Fruit fly (Drosophila melanogaster): ENCODE results near the gene CG5455.

The CG5455 gene

dm6 chr3R:26461226-26461805 is at the start of gene CG5455 (continued):
- TF ChIP-seq CG17186 (GFP tag; optimal IDR thresholded peaks at IDR 0.05) (no peak), ttk (GFP tag; IDR thresholded peaks at IDR 0.05) (no peak), gcm (GFP tag; optimal IDR thresholded peaks at IDR 0.05) (no peak), stc (GFP tag; IDR thresholded peaks at IDR 0.05) (peak; percentile 53; the same call in 1 of the 2 replicates), B-H1 (GFP tag; IDR thresholded peaks at IDR 0.05) (no peak; the same call in 2 of the 3 replicates), Ravus (GFP tag; IDR thresholded peaks at IDR 0.05) (no peak), CG4707 (GFP tag; optimal IDR thresholded peaks at IDR 0.05) (no peak), ro (GFP tag; IDR thresholded peaks at IDR 0.05) (no peak), eve (GFP tag; optimal IDR thresholded peaks at IDR 0.05) (no peak), CG3995 (GFP tag; optimal IDR thresholded peaks at IDR 0.05) (no peak), CG18262 (tag; optimal IDR thresholded peaks at IDR 0.05) (no peak), row (GFP tag; IDR thresholded peaks at IDR 0.05) (peak; percentile 32; the same call in 1 of the 3 replicates), Optix (GFP tag; IDR thresholded peaks at IDR 0.05) (peak; percentile 12; the same call in 1 of the 3 replicates), sr (GFP tag; IDR thresholded peaks at IDR 0.05) (peak; percentile 66; the same call in 2 of the 3 replicates), dm (GFP tag; optimal IDR thresholded peaks at IDR 0.05) (no peak), Elba2 (GFP tag; optimal IDR thresholded peaks at IDR 0.05) (no peak), CG8478 (optimal IDR thresholded peaks at IDR 0.05) (no peak), sima (GFP tag; optimal IDR thresholded peaks at IDR 0.05) (no peak), CrebB (tag; optimal IDR thresholded peaks at IDR 0.05) (peak; percentile 62), CG3847 (GFP tag; IDR thresholded peaks at IDR 0.05) (no peak), Dll (GFP tag; IDR thresholded peaks at IDR 0.05; ENCODE audit: partially characterized antibody) (no peak), CG10366 (GFP tag; IDR thresholded peaks at IDR 0.05) (no peak), sc (optimal IDR thresholded peaks at IDR 0.05) (no peak), sc (GFP tag; optimal IDR thresholded peaks at IDR 0.05) (no peak), fd3F (GFP tag; optimal IDR thresholded peaks at IDR 0.05) (no peak), NfI (GFP tag; optimal IDR thresholded peaks at IDR 0.05) (peak; percentile 16), CG8944 (GFP tag; optimal IDR thresholded peaks at IDR 0.05) (no peak), Hr39 (optimal IDR thresholded peaks at IDR 0.05) (no peak), Side (GFP tag; optimal IDR thresholded peaks at IDR 0.05) (peak; percentile 18), CG15601 (tag; optimal IDR thresholded peaks at IDR 0.05) (no peak), CG18619 (GFP tag; optimal IDR thresholded peaks at IDR 0.05) (peak; percentile 17), CG15269 (tag; optimal IDR thresholded peaks at IDR 0.05) (peak; percentile 64), z (GFP tag; IDR thresholded peaks at IDR 0.05) (peak; percentile 64; the same call in 2 of the 3 replicates), pho (GFP tag; optimal IDR thresholded peaks at IDR 0.05) (peak; percentile 65), CG1647 (GFP tag; optimal IDR thresholded peaks at IDR 0.05) (no peak), bowl (GFP tag; IDR thresholded peaks at IDR 0.05) (peak; percentile 85; the same call in 1 of the 2 replicates), CG17912 (GFP tag; optimal IDR thresholded peaks at IDR 0.05) (peak; percentile 56), CG17359 (tag; optimal IDR thresholded peaks at IDR 0.05) (no peak), pnt (GFP tag; optimal IDR thresholded peaks at IDR 0.05) (no peak), CG14441 (GFP tag; IDR thresholded peaks at IDR 0.05) (peak; percentile 35; the same call in 1 of the 2 replicates), Opbp (GFP tag; IDR thresholded peaks at IDR 0.05; ENCODE audit: partially characterized antibody) (peak; percentile 62; the same call in 1 of the 3 replicates), HLHmδ (GFP tag; optimal IDR thresholded peaks at IDR 0.05) (no peak), CG2875 (GFP tag; optimal IDR thresholded peaks at IDR 0.05) (peak; percentile 14), CG6791 (GFP tag; IDR thresholded peaks at IDR 0.05; ENCODE audit: partially characterized antibody) (0 out of 3 replicates have a peak, but pooled peaks have one; percentile 49), hkb (optimal IDR thresholded peaks at IDR 0.05) (no peak), hkb (GFP tag; IDR thresholded peaks at IDR 0.05) (peak; percentile 74), CG2199 (GFP tag; IDR thresholded peaks at IDR 0.05) (no peak), ash1 (GFP tag; optimal IDR thresholded peaks at IDR 0.05) (no peak), CG16813 (GFP tag; IDR thresholded peaks at IDR 0.05; ENCODE audit: partially characterized antibody) (no peak), CG11085 (GFP tag; IDR thresholded peaks at IDR 0.05) (peak; percentile 45; the same call in 1 of the 2 replicates), pita (GFP tag; optimal IDR thresholded peaks at IDR 0.05) (no peak), salm (tag; optimal IDR thresholded peaks at IDR 0.05) (no peak)
